Worm (Caenorhabditis elegans) whole organism, early embryonic: ENCODE results near the gene tsp-3.
"Not testable (repeated sequence)": the region's sequence is repeated elsewhere in the genome, so short reads cannot be mapped to it uniquely, and the experiment has no call there.

Experiments used
- B0310.2 ChIP-seq: sonication (generic microtip); optimal IDR thresholded peaks from 2 replicates; lab custom pipeline; 2016; ENCODE audit warnings: mild to moderate bottlenecking, missing genetic modification characterization, missing compliant biosample characterization
- F13C5.2 ChIP-seq: sonication (generic microtip); optimal IDR thresholded peaks from 2 replicates; lab custom pipeline; 2017; ENCODE audit warnings: mild to moderate bottlenecking, missing genetic modification characterization, inconsistent platforms, missing compliant biosample characterization
- aly-1 ChIP-seq: sonication (generic microtip); optimal IDR thresholded peaks from 2 replicates; lab custom pipeline; 2016; ENCODE audit warnings: missing genetic modification characterization, missing compliant biosample characterization
- ama-1 ChIP-seq: fragments of 150-350 bp; optimal IDR thresholded peaks from 2 replicates; lab custom pipeline; 2014
- ceh-13 ChIP-seq: fragments of 200-800 bp; sonication (Bioruptor generic); optimal IDR thresholded peaks from 2 replicates; lab custom pipeline; 2018; ENCODE audit warnings: mild to moderate bottlenecking, missing genetic modification characterization, missing compliant biosample characterization
- ceh-36 ChIP-seq: sonication (generic microtip); optimal IDR thresholded peaks from 2 replicates; lab custom pipeline; 2016; ENCODE audit warnings: missing genetic modification characterization, inconsistent platforms, missing compliant biosample characterization
- ets-7 ChIP-seq: sonication (generic microtip); optimal IDR thresholded peaks from 2 replicates; lab custom pipeline; 2016; ENCODE audit warnings: missing genotype, missing genetic modification characterization, missing compliant biosample characterization
- flt-1 ChIP-seq: fragments of 200-800 bp; sonication (Bioruptor generic); IDR thresholded peaks from 2 replicates; pipeline ENCODE4 v1.3.6; 2022; ENCODE audit warnings: missing genetic modification characterization, missing compliant biosample characterization
- hmbx-1 ChIP-seq: sonication (generic microtip); optimal IDR thresholded peaks from 2 replicates; lab custom pipeline; 2016; ENCODE audit warnings: mild to moderate bottlenecking, missing genetic modification characterization, missing compliant biosample characterization
- hmg-4 ChIP-seq: fragments of 200-800 bp; sonication (Bioruptor generic); optimal IDR thresholded peaks from 2 replicates; lab custom pipeline; 2018; ENCODE audit warnings: mild to moderate bottlenecking, missing genetic modification characterization, missing compliant biosample characterization
- hnd-1 ChIP-seq: sonication (generic microtip); optimal IDR thresholded peaks from 2 replicates; lab custom pipeline; 2016; ENCODE audit warnings: missing genetic modification characterization, missing compliant biosample characterization
- pes-1 ChIP-seq: fragments of 200-800 bp; sonication (Bioruptor generic); IDR thresholded peaks from 2 replicates; pipeline ENCODE4 v1.3.6; 2022; ENCODE audit warnings: missing genetic modification reagents, missing genetic modification characterization, missing compliant biosample characterization
- scrt-1 ChIP-seq: fragments of 200-800 bp; sonication (Bioruptor generic); IDR thresholded peaks from 2 replicates; pipeline ENCODE4 v1.3.6; 2022; ENCODE audit warnings: missing genetic modification characterization, missing compliant biosample characterization
- sea-1 ChIP-seq: fragments of 200-800 bp; sonication (Bioruptor generic); conservative IDR thresholded peaks from 2 replicates; pipeline ENCODE4 v1.3.6; 2022; ENCODE audit warnings: missing genetic modification characterization, missing compliant biosample characterization
- tbx-11 ChIP-seq: fragments of 200-800 bp; sonication (Bioruptor generic); IDR thresholded peaks from 2 replicates; pipeline ENCODE4 v1.3.6; 2022; ENCODE audit warnings: missing genetic modification characterization, missing compliant biosample characterization
- tbx-37 ChIP-seq: fragments of 200-800 bp; sonication (Bioruptor generic); conservative IDR thresholded peaks from 2 replicates; pipeline ENCODE4 v1.3.6; 2022; ENCODE audit warnings: missing genetic modification reagents, missing genetic modification characterization, missing compliant biosample characterization
- tra-4 ChIP-seq: sonication (generic microtip); optimal IDR thresholded peaks from 2 replicates; lab custom pipeline; 2017; ENCODE audit warnings: missing genetic modification characterization, missing compliant biosample characterization

tsp-3 gene

DNA sequence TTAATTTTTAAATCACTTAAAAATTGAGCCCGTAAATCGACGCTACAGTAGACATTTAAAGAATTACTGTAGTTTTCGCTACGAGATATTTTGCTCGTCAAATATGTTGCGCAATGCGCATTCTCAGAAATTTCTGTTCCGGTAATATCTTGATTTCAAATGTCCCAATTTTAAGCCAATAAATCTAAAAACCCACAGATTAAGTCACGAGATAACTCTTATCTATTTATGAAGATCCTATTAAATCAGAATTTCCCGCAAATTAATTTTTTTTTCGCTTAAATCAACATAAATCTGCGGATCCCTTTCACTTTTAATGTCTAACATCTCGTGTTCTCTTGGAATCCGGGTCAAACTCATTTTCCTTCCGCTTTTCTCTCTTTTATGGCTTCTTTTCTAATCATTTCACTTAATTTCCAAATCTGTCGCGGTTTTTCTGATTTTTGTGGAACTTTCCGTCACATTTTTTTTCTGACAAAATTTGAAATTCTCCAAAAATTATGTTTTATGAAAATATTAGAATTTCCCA, 4.1 kb downstream of the tsp-3 start:
- TF ChIP-seq ceh-13 (GFP tag; lab: Kevin White, UChicago) (no peak), tbx-37 (GFP tag; lab: Robert Waterston, UW) (no peak), flt-1 (GFP tag; lab: Robert Waterston, UW) (no peak), B0310.2 (no peak), sea-1 (GFP tag; lab: Robert Waterston, UW) (no peak), ama-1 (lab: Kevin White, UChicago) (no peak), aly-1 (tag; lab: Kevin White, UChicago) (no peak), ets-7 (tag; lab: Kevin White, UChicago) (no peak), tra-4 (tag; lab: Kevin White, UChicago) (no peak), hmg-4 (GFP tag; lab: Kevin White, UChicago) (no peak), hmbx-1 (tag; lab: Kevin White, UChicago) (no peak), ceh-36 (tag; lab: Kevin White, UChicago) (no peak), pes-1 (GFP tag; lab: Robert Waterston, UW) (no peak), F13C5.2 (tag; lab: Kevin White, UChicago) (no peak), hnd-1 (tag; lab: Kevin White, UChicago) (no peak), scrt-1 (GFP tag; lab: Robert Waterston, UW) (no peak), tbx-11 (GFP tag; lab: Robert Waterston, UW) (no peak)

DNA sequence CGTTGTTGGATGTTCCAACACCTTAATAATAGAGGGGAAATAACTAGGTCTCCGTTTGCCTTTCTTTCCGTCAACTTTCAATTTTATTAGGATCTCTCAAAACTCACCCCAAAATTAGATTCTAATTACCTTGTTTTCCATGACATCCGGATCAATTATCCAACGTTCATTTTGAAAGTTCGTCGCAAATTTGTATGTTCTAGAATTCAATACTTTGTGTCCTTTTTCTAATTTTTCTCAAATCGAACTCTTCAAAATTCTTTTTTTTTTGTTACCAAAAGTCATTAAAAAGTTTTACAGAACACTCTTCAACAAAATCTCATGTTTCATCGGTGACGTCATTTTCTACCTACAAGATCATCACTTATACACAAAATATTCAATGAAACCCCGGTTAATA, 10.3 kb downstream of the tsp-3 start, which contains the start of gene Y43F4A.1:
Gene Y43F4A.1 (plus strand): TSS at position 301 of the 400 bp plus-strand sequence.
- no peak for TF ChIP-seq hmbx-1 (tag; lab: Kevin White, UChicago)

DNA sequence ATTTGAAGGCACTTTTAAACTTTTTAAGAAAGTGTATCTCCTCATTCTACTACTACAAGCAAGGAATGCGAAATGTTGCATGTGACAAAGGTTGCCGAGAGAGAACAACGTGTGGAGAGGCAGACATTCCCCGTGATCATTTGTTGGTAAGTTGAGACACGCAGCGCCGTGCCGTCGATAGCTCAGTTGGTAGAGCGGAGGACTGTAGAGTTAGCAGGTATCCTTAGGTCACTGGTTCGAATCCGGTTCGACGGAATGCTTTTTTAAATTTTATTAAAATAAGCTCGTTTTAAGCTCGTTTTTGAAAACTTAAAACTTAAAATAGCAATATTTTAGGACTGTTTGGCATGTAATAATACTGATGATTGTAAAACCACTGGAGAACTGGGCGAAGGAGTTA, 11.9 kb downstream of the tsp-3 start:
- no peak for TF ChIP-seq hmbx-1 (tag; lab: Kevin White, UChicago)
- peak; percentile 49; the same call in 1 of the 2 replicates for TF ChIP-seq scrt-1 (GFP tag; lab: Robert Waterston, UW)
- TF ChIP-seq ceh-36 (tag; lab: Kevin White, UChicago) = no peak
- TF ChIP-seq B0310.2 = no peak
- TF ChIP-seq hnd-1 (tag; lab: Kevin White, UChicago) = no peak
- TF ChIP-seq pes-1 (GFP tag; lab: Robert Waterston, UW) = peak; percentile 71
- no peak for TF ChIP-seq ets-7 (tag; lab: Kevin White, UChicago)
- no peak for TF ChIP-seq F13C5.2 (tag; lab: Kevin White, UChicago)
- TF ChIP-seq sea-1 (GFP tag; lab: Robert Waterston, UW) = 0 out of 2 replicates have a peak, but pooled peaks have one; percentile 64
- peak; percentile 29; the same call in 1 of the 2 replicates for TF ChIP-seq tbx-11 (GFP tag; lab: Robert Waterston, UW)
- TF ChIP-seq tbx-37 (GFP tag; lab: Robert Waterston, UW) = no peak; the same call in 1 of the 2 replicates
- TF ChIP-seq hmg-4 (GFP tag; lab: Kevin White, UChicago) = no peak
- 0 out of 2 replicates have a peak, but pooled peaks have one; percentile 55 for TF ChIP-seq flt-1 (GFP tag; lab: Robert Waterston, UW)
- TF ChIP-seq aly-1 (tag; lab: Kevin White, UChicago) = no peak
- no peak for TF ChIP-seq ceh-13 (GFP tag; lab: Kevin White, UChicago)
- no peak for TF ChIP-seq ama-1 (lab: Kevin White, UChicago)

DNA sequence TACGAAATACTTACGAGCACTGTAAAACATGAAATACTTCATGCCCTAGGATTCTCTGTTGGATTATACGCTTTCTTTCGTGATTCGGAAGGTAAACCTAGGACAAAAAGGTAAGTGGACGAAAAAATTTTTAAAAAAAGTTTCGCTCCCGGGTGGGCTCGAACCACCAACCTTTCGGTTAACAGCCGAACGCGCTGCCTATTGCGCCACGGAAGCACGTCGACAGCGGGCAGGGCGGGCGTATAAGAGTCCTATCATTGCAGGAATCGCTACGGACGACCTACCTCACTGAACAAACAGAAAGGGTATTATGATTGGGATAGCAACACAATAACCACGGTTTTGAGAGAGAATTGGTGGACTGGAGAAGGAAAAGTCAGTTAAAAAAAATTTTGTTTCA, 12.6 kb downstream of the tsp-3 start:
- no peak for TF ChIP-seq ama-1 (lab: Kevin White, UChicago)
- TF ChIP-seq tbx-37 (GFP tag; lab: Robert Waterston, UW) = peak; percentile 62
- TF ChIP-seq pes-1 (GFP tag; lab: Robert Waterston, UW) = peak; percentile 85
- TF ChIP-seq tbx-11 (GFP tag; lab: Robert Waterston, UW) = peak; percentile 52; the same call in 1 of the 2 replicates
- TF ChIP-seq hmg-4 (GFP tag; lab: Kevin White, UChicago) = peak; percentile 65
- TF ChIP-seq ets-7 (tag; lab: Kevin White, UChicago) = no peak
- TF ChIP-seq ceh-13 (GFP tag; lab: Kevin White, UChicago) = peak; percentile 31
- peak; percentile 58; the same call in 1 of the 2 replicates for TF ChIP-seq sea-1 (GFP tag; lab: Robert Waterston, UW)
- TF ChIP-seq tra-4 (tag; lab: Kevin White, UChicago) = no peak
- TF ChIP-seq hnd-1 (tag; lab: Kevin White, UChicago) = peak; percentile 16
- peak; percentile 44 for TF ChIP-seq ceh-36 (tag; lab: Kevin White, UChicago)
- TF ChIP-seq hmbx-1 (tag; lab: Kevin White, UChicago) = no peak
- TF ChIP-seq flt-1 (GFP tag; lab: Robert Waterston, UW) = peak; percentile 80
- peak; percentile 85 for TF ChIP-seq scrt-1 (GFP tag; lab: Robert Waterston, UW)
- no peak for TF ChIP-seq aly-1 (tag; lab: Kevin White, UChicago)
- peak; percentile 5 for TF ChIP-seq B0310.2
- TF ChIP-seq F13C5.2 (tag; lab: Kevin White, UChicago) = peak; percentile 74

DNA sequence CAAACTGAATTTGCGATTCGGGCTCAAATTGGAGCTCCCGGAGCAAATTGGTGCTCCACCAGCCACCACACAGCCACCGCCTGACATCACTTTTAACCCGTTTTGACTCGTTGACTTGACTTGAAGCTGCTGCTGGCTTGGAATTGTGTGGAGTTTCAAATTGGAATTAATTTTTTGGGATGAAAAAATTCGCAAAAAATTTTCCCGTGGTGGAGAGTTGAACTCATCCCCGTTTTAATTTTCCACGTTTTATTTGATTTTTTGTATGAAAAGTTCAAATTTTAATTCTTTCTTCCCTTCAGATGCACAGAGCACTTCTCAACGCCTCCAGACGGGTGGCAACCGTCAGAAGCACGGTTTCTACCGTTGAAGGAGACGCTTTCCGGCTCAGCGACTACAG, 32.8 kb downstream of the tsp-3 start, which contains the start of gene Y43F4A.4:
Gene Y43F4A.4 (plus strand): TSS at position 301 of the 400 bp plus-strand sequence.
- not testable (repeated sequence) for TF ChIP-seq ceh-36 (tag; lab: Kevin White, UChicago); ets-7 (tag; lab: Kevin White, UChicago); ama-1 (lab: Kevin White, UChicago)

DNA sequence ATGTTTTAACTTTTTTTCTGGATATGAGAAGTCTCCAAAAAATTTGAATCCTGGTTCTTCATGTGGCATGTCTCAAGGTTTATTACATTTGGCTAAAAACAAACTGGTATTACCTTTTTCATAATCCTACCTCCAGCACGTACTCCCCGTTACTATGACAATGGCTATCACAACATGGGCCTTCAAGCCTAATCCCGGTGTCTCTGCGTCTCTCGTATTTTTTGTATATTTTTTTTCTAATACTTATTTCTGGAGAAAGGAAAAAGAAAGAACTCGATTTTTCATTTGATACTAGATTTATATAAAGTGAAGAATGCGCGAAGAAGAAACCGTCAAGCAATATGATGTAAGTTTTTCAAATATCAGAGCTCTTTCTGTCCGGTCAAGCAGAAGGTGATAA, 33.8 kb downstream of the tsp-3 start, which contains the start of gene anoh-1:
Gene anoh-1 (plus strand): TSS at position 301 of the 400 bp plus-strand sequence.
- TF ChIP-seq pes-1 (GFP tag; lab: Robert Waterston, UW) (no peak), hmg-4 (GFP tag; lab: Kevin White, UChicago) (no peak), scrt-1 (GFP tag; lab: Robert Waterston, UW) (no peak), aly-1 (tag; lab: Kevin White, UChicago) (no peak)

DNA sequence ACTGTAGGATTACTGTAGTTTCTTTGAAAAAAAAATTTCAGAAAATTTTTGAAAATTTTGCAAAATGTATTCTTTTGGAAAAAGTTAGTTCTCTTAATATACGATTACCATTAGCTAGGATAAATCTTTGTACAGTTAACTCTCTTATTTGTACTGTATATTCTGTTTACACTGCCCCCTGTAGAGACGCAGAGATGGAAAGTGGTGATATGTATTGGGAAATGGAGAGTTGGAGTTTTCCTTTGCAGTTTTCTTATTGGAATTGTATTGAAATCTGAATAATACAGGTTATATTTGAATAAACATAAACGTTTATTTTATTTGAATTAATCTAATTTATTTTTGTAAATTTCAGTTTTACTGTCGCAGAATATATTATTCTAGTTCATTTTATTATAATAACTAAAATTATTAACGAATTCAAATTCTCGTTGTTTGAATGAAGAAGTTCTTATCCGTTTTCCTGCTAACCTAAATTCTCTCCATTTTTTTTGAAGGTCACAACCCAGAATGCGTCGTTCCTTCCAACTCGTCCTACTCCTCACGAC, 41.8 kb downstream of the tsp-3 start, which contains the start of gene F56A8.9:
Gene F56A8.9 (plus strand): TSS at position 498 of the 548 bp plus-strand sequence.
- no peak for TF ChIP-seq flt-1 (GFP tag; lab: Robert Waterston, UW)
- TF ChIP-seq ceh-13 (GFP tag; lab: Kevin White, UChicago) = no peak
- TF ChIP-seq tra-4 (tag; lab: Kevin White, UChicago) = no peak
- no peak for TF ChIP-seq hmbx-1 (tag; lab: Kevin White, UChicago)
- no peak for TF ChIP-seq B0310.2
- no peak for TF ChIP-seq ama-1 (lab: Kevin White, UChicago)
- TF ChIP-seq hnd-1 (tag; lab: Kevin White, UChicago) = no peak
- no peak for TF ChIP-seq aly-1 (tag; lab: Kevin White, UChicago)
- TF ChIP-seq hmg-4 (GFP tag; lab: Kevin White, UChicago) = no peak
- TF ChIP-seq ceh-36 (tag; lab: Kevin White, UChicago) = no peak
- TF ChIP-seq tbx-37 (GFP tag; lab: Robert Waterston, UW) = no peak
- TF ChIP-seq ets-7 (tag; lab: Kevin White, UChicago) = no peak
- TF ChIP-seq scrt-1 (GFP tag; lab: Robert Waterston, UW) = no peak
- no peak for TF ChIP-seq tbx-11 (GFP tag; lab: Robert Waterston, UW)
- TF ChIP-seq F13C5.2 (tag; lab: Kevin White, UChicago) = no peak
